Worm (Caenorhabditis elegans): Measurements from ENCODE around the gene ttr-40.
A peak's percentile ranks its signal among the peaks of the same experiment; 100 is the strongest.

The ttr-40 gene

DNA sequence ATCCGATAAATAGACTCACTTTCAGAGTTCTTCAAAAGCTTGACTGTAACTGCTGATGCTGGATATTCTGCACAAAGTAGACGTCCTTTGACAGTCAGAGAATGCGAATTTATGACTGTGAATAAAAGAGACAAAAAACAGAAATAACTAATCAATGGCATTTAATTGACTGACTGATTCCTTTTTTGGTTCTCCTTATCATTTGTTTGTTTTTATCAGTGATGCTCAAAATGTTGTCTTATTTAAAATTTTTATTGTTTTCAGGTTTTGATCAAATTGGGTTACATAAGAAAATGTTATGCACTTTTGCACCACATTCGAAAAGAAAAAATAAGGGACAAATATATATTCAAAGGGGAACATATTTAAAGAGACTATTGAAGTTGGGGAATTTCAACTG lies 1.1 kb upstream of the ttr-40 start, which contains the start of gene ttr-49:
Gene ttr-49, minus strand, starts transcription at position 171 of the 400 bp plus-strand sequence.
- TF ChIP-seq pqm-1 (tag; optimal IDR thresholded peaks at IDR 0.05), result peak; percentile 24
- TF ChIP-seq nhr-43 (tag; optimal IDR thresholded peaks at IDR 0.05; ENCODE audit: poor library complexity, severe bottlenecking), result no peak
- no peak for TF ChIP-seq ztf-11 (tag; optimal IDR thresholded peaks at IDR 0.05)
- TF ChIP-seq elt-2 (tag; optimal IDR thresholded peaks at IDR 0.05), result peak; percentile 64

DNA sequence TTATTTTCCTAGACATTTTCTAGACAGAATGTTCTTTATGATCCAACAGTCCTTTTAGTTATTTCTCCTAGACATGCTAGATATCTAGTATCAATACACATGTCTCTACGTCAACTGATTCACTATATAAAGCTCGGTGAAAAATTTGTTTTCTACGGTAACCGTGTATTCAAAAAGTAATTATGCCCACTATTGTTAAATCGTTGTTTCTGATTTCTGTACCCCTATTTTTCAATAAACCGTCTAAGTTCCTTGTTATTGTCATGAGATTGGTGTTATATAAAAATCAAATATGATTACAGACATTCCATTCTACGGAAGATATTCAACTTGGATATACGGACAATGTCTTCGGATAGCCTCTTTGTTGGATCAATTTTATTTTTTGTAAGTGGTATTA lies 2.3 kb downstream of the ttr-40 start, which contains the start of gene srx-46:
Gene srx-46, plus strand, starts transcription at position 301 of the 400 bp plus-strand sequence.
- TF ChIP-seq nfya-1 (tag; optimal IDR thresholded peaks at IDR 0.05; ENCODE audit: insufficient read depth), result no peak
- TF ChIP-seq lin-15B (tag; optimal IDR thresholded peaks at IDR 0.05), result no peak
- TF ChIP-seq skn-1 (tag; optimal IDR thresholded peaks at IDR 0.05), result no peak

DNA sequence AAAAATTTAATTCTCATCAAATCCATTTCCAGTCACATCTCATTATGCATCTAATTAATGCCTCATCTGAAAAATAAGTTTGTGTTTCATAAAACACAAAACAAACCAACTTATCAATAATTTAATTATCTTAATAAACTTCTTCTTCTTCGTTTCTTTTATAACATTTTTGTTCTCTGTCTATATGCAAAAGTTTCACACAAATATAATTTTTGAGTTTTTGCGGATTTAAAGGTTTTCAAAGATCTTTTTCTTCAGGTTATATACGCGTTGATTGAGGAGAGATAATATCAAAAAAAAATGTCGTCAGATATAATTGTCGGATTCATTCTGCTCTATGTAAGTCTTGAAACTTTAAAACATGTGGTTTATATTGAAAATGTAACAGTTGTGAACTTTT lies 5.6 kb downstream of the ttr-40 start, which contains the start of gene srx-47:
Gene srx-47, plus strand, starts transcription at position 301 of the 400 bp plus-strand sequence.
- TF ChIP-seq nhr-43 (tag; optimal IDR thresholded peaks at IDR 0.05; ENCODE audit: poor library complexity, severe bottlenecking) (no peak), lin-39 (tag; optimal IDR thresholded peaks at IDR 0.05) (no peak), daf-12 (tag; optimal IDR thresholded peaks at IDR 0.05) (no peak), eor-1 (tag; optimal IDR thresholded peaks at IDR 0.05) (no peak), nhr-23 (tag; optimal IDR thresholded peaks at IDR 0.05) (no peak), mdl-1 (tag; optimal IDR thresholded peaks at IDR 0.05) (no peak), pqm-1 (tag; optimal IDR thresholded peaks at IDR 0.05) (no peak), ceh-82 (tag; optimal IDR thresholded peaks at IDR 0.05) (no peak), lin-15B (tag; optimal IDR thresholded peaks at IDR 0.05) (no peak), tbx-2 (tag; optimal IDR thresholded peaks at IDR 0.05) (no peak), ceh-28 (tag; optimal IDR thresholded peaks at IDR 0.05) (no peak), zag-1 (tag; optimal IDR thresholded peaks at IDR 0.05) (no peak)

DNA sequence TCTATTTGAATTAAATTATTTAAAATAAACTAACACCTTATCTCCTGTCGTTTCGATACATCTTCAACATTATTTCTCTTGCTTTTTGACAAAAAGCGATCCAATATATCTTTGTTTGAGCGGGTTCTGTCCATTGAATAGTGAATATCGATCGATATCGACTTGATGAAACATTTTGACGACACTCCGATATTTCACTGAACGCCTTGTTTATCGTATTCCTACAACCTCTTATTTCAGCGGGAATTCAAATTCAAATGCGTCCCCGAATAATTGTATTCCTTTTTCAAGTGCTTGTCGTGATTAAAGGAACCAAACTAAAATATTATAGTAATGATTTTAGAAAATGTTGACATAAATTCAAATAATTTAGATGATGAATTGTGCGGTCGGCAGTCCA lies 8.5 kb downstream of the ttr-40 start, which contains the start of the genes K07B1.7 and try-5:
Gene K07B1.7, minus strand, starts transcription at position 159 of the 400 bp plus-strand sequence.
Gene try-5, plus strand, starts transcription at position 241 of the 400 bp plus-strand sequence.
- TF ChIP-seq pha-4 (tag; optimal IDR thresholded peaks at IDR 0.05), result peak; percentile 85
- no peak for TF ChIP-seq ama-1 (optimal IDR thresholded peaks at IDR 0.05)
- TF ChIP-seq sea-2 (GFP tag; optimal IDR thresholded peaks at IDR 0.05), result no peak
- TF ChIP-seq lin-39 (tag; optimal IDR thresholded peaks at IDR 0.05), result peak; percentile 12
- TF ChIP-seq unc-39 (tag; optimal IDR thresholded peaks at IDR 0.05), result no peak
- TF ChIP-seq ztf-4 (tag; optimal IDR thresholded peaks at IDR 0.05), result no peak
- no peak for TF ChIP-seq daf-12 (tag; optimal IDR thresholded peaks at IDR 0.05)
- peak; percentile 64 for TF ChIP-seq lin-15B (tag; optimal IDR thresholded peaks at IDR 0.05)
- TF ChIP-seq elt-3 (tag; optimal IDR thresholded peaks at IDR 0.05), result no peak
- peak; percentile 94 for TF ChIP-seq ceh-28 (tag; optimal IDR thresholded peaks at IDR 0.05)
- TF ChIP-seq ceh-9 (tag; optimal IDR thresholded peaks at IDR 0.05), result no peak
- peak; percentile 54 for TF ChIP-seq egl-5 (tag; optimal IDR thresholded peaks at IDR 0.05)
- peak; percentile 96 for TF ChIP-seq R02D3.7 (tag; optimal IDR thresholded peaks at IDR 0.05)
- TF ChIP-seq fos-1 (tag; optimal IDR thresholded peaks at IDR 0.05), result no peak
- no peak for TF ChIP-seq nhr-23 (tag; optimal IDR thresholded peaks at IDR 0.05)
- TF ChIP-seq unc-62 (GFP tag; optimal IDR thresholded peaks at IDR 0.05), result no peak
- no peak for TF ChIP-seq jun-1 (tag; optimal IDR thresholded peaks at IDR 0.05)
- no peak for TF ChIP-seq elt-2 (tag; optimal IDR thresholded peaks at IDR 0.05)
- peak; percentile 61 for TF ChIP-seq skn-1 (tag; optimal IDR thresholded peaks at IDR 0.05)
- no peak for TF ChIP-seq ceh-82 (tag; optimal IDR thresholded peaks at IDR 0.05)
- TF ChIP-seq nfya-1 (tag; optimal IDR thresholded peaks at IDR 0.05; ENCODE audit: insufficient read depth), result peak; percentile 82
- no peak for TF ChIP-seq fkh-10 (GFP tag; optimal IDR thresholded peaks at IDR 0.05)
- TF ChIP-seq aly-2 (tag; optimal IDR thresholded peaks at IDR 0.05), result no peak
- TF ChIP-seq egl-27 (tag; optimal IDR thresholded peaks at IDR 0.05), result no peak
- peak; percentile 62 for TF ChIP-seq nhr-25 (tag; optimal IDR thresholded peaks at IDR 0.05)
- TF ChIP-seq nhr-76 (tag; optimal IDR thresholded peaks at IDR 0.05), result no peak
- TF ChIP-seq pqm-1 (tag; optimal IDR thresholded peaks at IDR 0.05), result no peak
- TF ChIP-seq mdl-1 (tag; optimal IDR thresholded peaks at IDR 0.05), result no peak

Measured in whole organism, L3 larva.